Fruit fly (Drosophila melanogaster) whole organism: Measurements from ENCODE around the gene dah.

ENCODE experiments used
- CG8478 ChIP-seq: fragments of >200 bp; optimal IDR thresholded peaks from 2 replicates; lab custom pipeline; 2018; ENCODE audit warnings: inconsistent platforms
- psq ChIP-seq: fragments of >200 bp; optimal IDR thresholded peaks from 2 replicates; lab custom pipeline; 2017

- no peak for TF ChIP-seq psq (lab: Kevin White, UChicago)
- peak; percentile 1 for TF ChIP-seq CG8478 (lab: Kevin White, UChicago)
Observed at dm6 chrX:15333066-15333874, 5.1 kb downstream of the dah start, which contains the start of the genes CG9114 and HDAC6.
